Fruit fly (Drosophila melanogaster): ENCODE measurements around the gene CG31937.

DNA sequence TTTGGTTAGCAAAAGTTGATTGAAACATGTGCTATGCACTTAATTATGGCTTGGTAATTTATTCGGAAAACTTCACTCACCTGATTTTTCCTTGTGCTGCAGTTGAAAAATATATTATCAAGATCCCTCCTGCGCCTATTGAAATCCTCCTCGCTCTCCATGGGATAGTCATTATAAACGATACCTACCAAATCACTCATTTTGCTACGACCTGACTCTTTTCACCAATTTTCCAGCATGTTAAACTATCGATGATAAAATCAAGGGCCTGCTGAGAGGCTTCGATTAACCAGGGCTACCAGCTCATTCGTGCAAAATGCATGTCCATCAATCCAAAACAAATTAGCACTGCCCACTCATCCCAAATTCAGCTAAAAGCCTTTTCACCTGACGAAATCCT lies 29.2 kb downstream of the CG31937 start, which contains the start of gene CG17650:
- TF ChIP-seq Fer3 (tag; optimal IDR thresholded peaks at IDR 0.05), result no peak
- TF ChIP-seq psq (GFP tag; optimal IDR thresholded peaks at IDR 0.05), result no peak
- TF ChIP-seq pfk (GFP tag; optimal IDR thresholded peaks at IDR 0.05), result no peak

Measured in whole organism, embryonic.